Fruit fly (Drosophila melanogaster): Measurements from ENCODE around the gene eIF3l.

Gene eIF3l

dm6 chr3L:12131918-12132317 lies 14.0 kb downstream of the eIF3l start, which contains the start of gene DEF8:
Gene DEF8 (plus strand): TSS chr3L:12132146.
- peak; percentile 37 for TF ChIP-seq br (GFP tag; optimal IDR thresholded peaks at IDR 0.05)
- no peak for TF ChIP-seq sage (GFP tag; optimal IDR thresholded peaks at IDR 0.05)
- TF ChIP-seq rgr (GFP tag; optimal IDR thresholded peaks at IDR 0.05) = peak; percentile 78
- no peak for TF ChIP-seq tai (GFP tag; optimal IDR thresholded peaks at IDR 0.05)
- TF ChIP-seq dsf (GFP tag; optimal IDR thresholded peaks at IDR 0.05; ENCODE audit: borderline replicate concordance) = no peak
- peak; percentile 71 for TF ChIP-seq woc (GFP tag; optimal IDR thresholded peaks at IDR 0.05)
- peak; percentile 23 for TF ChIP-seq dmrt93B (GFP tag; optimal IDR thresholded peaks at IDR 0.05)
- no peak for TF ChIP-seq Myc (optimal IDR thresholded peaks at IDR 0.05)
- TF ChIP-seq Jra (GFP tag; optimal IDR thresholded peaks at IDR 0.05) = no peak
- TF ChIP-seq OdsH (GFP tag; optimal IDR thresholded peaks at IDR 0.05) = peak; percentile 78
- peak; percentile 30 for TF ChIP-seq sv (GFP tag; optimal IDR thresholded peaks at IDR 0.05)
- TF ChIP-seq psq (GFP tag; optimal IDR thresholded peaks at IDR 0.05) = peak; percentile 72
- TF ChIP-seq brk (GFP tag; optimal IDR thresholded peaks at IDR 0.05) = peak; percentile 24
- TF ChIP-seq fru (GFP tag; optimal IDR thresholded peaks at IDR 0.05) = peak; percentile 65
- TF ChIP-seq foxo (GFP tag; optimal IDR thresholded peaks at IDR 0.05) = peak in 1 of 2 experiments; percentile 76
- no peak for TF ChIP-seq jim (GFP tag; optimal IDR thresholded peaks at IDR 0.05)
- TF ChIP-seq h (GFP tag; optimal IDR thresholded peaks at IDR 0.05) = peak; percentile 58
- TF ChIP-seq Hr83 (GFP tag; optimal IDR thresholded peaks at IDR 0.05; ENCODE audit: poor library complexity, severe bottlenecking) = peak; percentile 78
- TF ChIP-seq Rel (GFP tag; optimal IDR thresholded peaks at IDR 0.05) = no peak
- peak; percentile 99 for TF ChIP-seq Rel (tag; optimal IDR thresholded peaks at IDR 0.05)
- peak; percentile 85 for TF ChIP-seq Sp1 (GFP tag; optimal IDR thresholded peaks at IDR 0.05)
- TF ChIP-seq HLH106 (tag; optimal IDR thresholded peaks at IDR 0.05) = peak; percentile 84
- peak; percentile 30 for TF ChIP-seq Hnf4 (GFP tag; optimal IDR thresholded peaks at IDR 0.05)
- peak; percentile 38 for TF ChIP-seq ey (GFP tag; optimal IDR thresholded peaks at IDR 0.05)
- TF ChIP-seq CG9705 (GFP tag; optimal IDR thresholded peaks at IDR 0.05) = peak; percentile 52

dm6 chr3L:12129111-12129510 lies 16.8 kb downstream of the eIF3l start, which contains the start of gene Lsp2:
Gene Lsp2 (plus strand): TSS chr3L:12129393.
- no peak for TF ChIP-seq psq (GFP tag; optimal IDR thresholded peaks at IDR 0.05)
- TF ChIP-seq Jra (GFP tag; optimal IDR thresholded peaks at IDR 0.05) = no peak
- TF ChIP-seq Hnf4 (GFP tag; optimal IDR thresholded peaks at IDR 0.05) = peak; percentile 0

dm6 chr3L:12127294-12128029 lies 18.4 kb downstream of the eIF3l start, which contains the start of the genes Ir68b and CG34241:
Gene Ir68b (minus strand): TSS chr3L:12127394.
Gene CG34241 (plus strand): TSS chr3L:12127979.
- TF ChIP-seq sage (GFP tag; optimal IDR thresholded peaks at IDR 0.05) (no peak), CG32264 (GFP tag; optimal IDR thresholded peaks at IDR 0.05) (no peak), jim (GFP tag; optimal IDR thresholded peaks at IDR 0.05) (no peak), Abd-B (GFP tag; optimal IDR thresholded peaks at IDR 0.05) (no peak), Hr83 (GFP tag; optimal IDR thresholded peaks at IDR 0.05; ENCODE audit: poor library complexity, severe bottlenecking) (no peak), Dfd (GFP tag; optimal IDR thresholded peaks at IDR 0.05) (no peak)

dm6 chr3L:12124975-12125374 lies 20.9 kb downstream of the eIF3l start, which contains the start of gene yps:
Gene yps (minus strand): TSS chr3L:12125150.
- TF ChIP-seq sv (GFP tag; optimal IDR thresholded peaks at IDR 0.05) (peak; percentile 79), rgr (GFP tag; optimal IDR thresholded peaks at IDR 0.05) (peak; percentile 97), GATAd (GFP tag; optimal IDR thresholded peaks at IDR 0.05) (no peak), Mio (GFP tag; optimal IDR thresholded peaks at IDR 0.05) (peak; percentile 80), Hr83 (GFP tag; optimal IDR thresholded peaks at IDR 0.05; ENCODE audit: poor library complexity, severe bottlenecking) (peak; percentile 99), br (GFP tag; optimal IDR thresholded peaks at IDR 0.05) (peak; percentile 93), psq (GFP tag; optimal IDR thresholded peaks at IDR 0.05) (peak; percentile 72), Myc (optimal IDR thresholded peaks at IDR 0.05) (peak; percentile 18), Abd-B (GFP tag; optimal IDR thresholded peaks at IDR 0.05) (no peak), Sp1 (GFP tag; optimal IDR thresholded peaks at IDR 0.05) (peak; percentile 92), CG32264 (GFP tag; optimal IDR thresholded peaks at IDR 0.05) (peak; percentile 89), pan (optimal IDR thresholded peaks at IDR 0.05) (no peak), HLH106 (tag; optimal IDR thresholded peaks at IDR 0.05) (peak; percentile 86), dmrt93B (GFP tag; optimal IDR thresholded peaks at IDR 0.05) (peak; percentile 93), ey (GFP tag; optimal IDR thresholded peaks at IDR 0.05) (peak; percentile 67), sage (GFP tag; optimal IDR thresholded peaks at IDR 0.05) (peak; percentile 84), tai (GFP tag; optimal IDR thresholded peaks at IDR 0.05) (no peak), Vsx2 (GFP tag; optimal IDR thresholded peaks at IDR 0.05; ENCODE audit: partially characterized antibody) (no peak), N (GFP tag; optimal IDR thresholded peaks at IDR 0.05) (no peak), CG9705 (GFP tag; optimal IDR thresholded peaks at IDR 0.05) (peak; percentile 95), h (GFP tag; optimal IDR thresholded peaks at IDR 0.05) (peak; percentile 92), Rel (GFP tag; optimal IDR thresholded peaks at IDR 0.05) (no peak), Rel (tag; optimal IDR thresholded peaks at IDR 0.05) (peak; percentile 77), lola (GFP tag; optimal IDR thresholded peaks at IDR 0.05) (no peak), CrebA (GFP tag; optimal IDR thresholded peaks at IDR 0.05; ENCODE audit: borderline replicate concordance) (no peak), woc (GFP tag; optimal IDR thresholded peaks at IDR 0.05) (peak; percentile 32), Dfd (GFP tag; optimal IDR thresholded peaks at IDR 0.05) (no peak), dl (GFP tag; optimal IDR thresholded peaks at IDR 0.05; ENCODE audit: insufficient read depth in 1 of 2, partially characterized antibody in 2 of 2) (no peak), jim (GFP tag; optimal IDR thresholded peaks at IDR 0.05) (no peak), usp (GFP tag; optimal IDR thresholded peaks at IDR 0.05) (no peak), OdsH (GFP tag; optimal IDR thresholded peaks at IDR 0.05) (peak; percentile 90), foxo (GFP tag; optimal IDR thresholded peaks at IDR 0.05) (peak; percentile 25 to 86), brk (GFP tag; optimal IDR thresholded peaks at IDR 0.05) (peak; percentile 84), fru (GFP tag; optimal IDR thresholded peaks at IDR 0.05) (peak; percentile 86), Hnf4 (GFP tag; optimal IDR thresholded peaks at IDR 0.05) (peak; percentile 85)
